Worm (Caenorhabditis elegans) whole organism, L2 larva: Measurements from ENCODE around the gene npr-43.

Experiments
- R02D3.7 ChIP-seq: fragments of 150-350 bp; optimal IDR thresholded peaks from 2 replicates; lab custom pipeline; 2014; ENCODE audit warnings: missing biosample characterization, missing genetic modification characterization
- ama-1 ChIP-seq: fragments of 150-350 bp; optimal IDR thresholded peaks from 2 replicates; lab custom pipeline; 2018; ENCODE audit warnings: inconsistent platforms
- egl-27 ChIP-seq: sonication (generic microtip); optimal IDR thresholded peaks from 3 replicates; lab custom pipeline; 2017; ENCODE audit warnings: missing biosample characterization, missing genetic modification reagents, missing genetic modification characterization
- elt-3 ChIP-seq: sonication (generic microtip); optimal IDR thresholded peaks from 2 replicates; lab custom pipeline; 2017; ENCODE audit warnings: missing biosample characterization, missing genetic modification characterization
- lin-39 ChIP-seq: fragments of 150-350 bp; optimal IDR thresholded peaks from 2 replicates; lab custom pipeline; 2014; ENCODE audit warnings: missing biosample characterization, missing genetic modification reagents, missing genetic modification characterization
- lsy-2 ChIP-seq, 2 experiments: fragments of 150-350 bp in 1 of 2; sonication (generic microtip) in 1 of 2; optimal IDR thresholded peaks; 2 replicates each; lab custom pipeline; 2014 to 2017; ENCODE audit warnings: missing biosample characterization in 2 of 2, missing genetic modification characterization in 2 of 2
- nhr-237 ChIP-seq: fragments of 150-350 bp; optimal IDR thresholded peaks from 2 replicates; lab custom pipeline; 2014; ENCODE audit warnings: missing biosample characterization, missing genetic modification characterization
- nhr-77 ChIP-seq: fragments of 150-350 bp; optimal IDR thresholded peaks from 2 replicates; lab custom pipeline; 2014; ENCODE audit warnings: missing biosample characterization, missing genetic modification characterization
- skn-1 ChIP-seq: sonication (generic microtip); optimal IDR thresholded peaks from 2 replicates; lab custom pipeline; 2017; ENCODE audit warnings: missing biosample characterization, missing genetic modification characterization
- unc-39 ChIP-seq: fragments of 150-350 bp; optimal IDR thresholded peaks from 2 replicates; lab custom pipeline; 2014; ENCODE audit warnings: missing biosample characterization, missing genetic modification characterization

ce11 chrV:14355738-14356368, 23.0 kb downstream of the npr-43 start, which contains the start of gene cyn-1:
- peak; percentile 46 for TF ChIP-seq egl-27 (tag; lab: Kevin White, UChicago)
- peak; percentile 81 to 93 for TF ChIP-seq lsy-2 (tag; optimal IDR thresholded peaks at IDR 0.05; lab: Kevin White, UChicago)
- no peak for TF ChIP-seq lin-39 (tag; lab: Kevin White, UChicago)
- peak; percentile 78 for TF ChIP-seq ama-1 (lab: Kevin White, UChicago)
- TF ChIP-seq elt-3 (tag; lab: Kevin White, UChicago): no peak
- TF ChIP-seq nhr-77 (tag; lab: Kevin White, UChicago): no peak
- TF ChIP-seq unc-39 (tag; lab: Kevin White, UChicago): no peak
- no peak for TF ChIP-seq nhr-237 (tag; lab: Kevin White, UChicago)
- peak; percentile 49 for TF ChIP-seq R02D3.7 (tag; lab: Kevin White, UChicago)
- no peak for TF ChIP-seq skn-1 (tag; lab: Kevin White, UChicago)
